Worm (Caenorhabditis elegans): ENCODE results near the gene emb-5.
A peak's percentile ranks its signal among the peaks of the same experiment; 100 is the strongest.

The emb-5 gene

DNA sequence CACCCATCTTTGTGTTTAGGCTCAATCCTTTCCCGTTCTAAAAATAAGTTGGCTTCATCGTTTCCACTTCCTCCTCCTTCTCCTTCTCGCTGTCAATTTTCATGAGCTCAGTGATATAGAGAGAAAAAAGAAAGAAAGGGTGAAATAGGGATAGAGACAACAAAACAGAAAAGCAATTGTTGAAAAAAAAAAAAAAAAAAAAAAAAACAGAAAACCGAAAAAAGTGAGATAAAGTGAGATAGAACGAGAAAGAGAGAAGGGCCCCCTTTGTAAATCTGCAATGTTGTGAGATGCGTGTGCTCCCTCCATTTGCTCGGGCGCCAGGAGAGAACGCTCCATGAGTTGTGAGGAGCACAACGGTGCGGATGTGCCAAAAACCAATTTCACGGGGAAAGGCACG, 3.5 kb upstream of the emb-5 start:
- TF ChIP-seq lin-11 (tag; optimal IDR thresholded peaks at IDR 0.05) (no peak), nhr-11 (tag; optimal IDR thresholded peaks at IDR 0.05) (no peak), crh-2 (tag; optimal IDR thresholded peaks at IDR 0.05) (no peak), elt-1 (tag; optimal IDR thresholded peaks at IDR 0.05) (no peak), ama-1 (optimal IDR thresholded peaks at IDR 0.05) (no peak), mbf-1 (tag; optimal IDR thresholded peaks at IDR 0.05) (no peak), mab-5 (tag; optimal IDR thresholded peaks at IDR 0.05) (no peak), elt-3 (tag; optimal IDR thresholded peaks at IDR 0.05) (no peak), peb-1 (tag; optimal IDR thresholded peaks at IDR 0.05) (no peak), nhr-6 (tag; optimal IDR thresholded peaks at IDR 0.05) (no peak), sma-9 (GFP tag; optimal IDR thresholded peaks at IDR 0.05) (peak; percentile 26), sma-9 (tag; optimal IDR thresholded peaks at IDR 0.05) (no peak), F13H6.1 (tag; optimal IDR thresholded peaks at IDR 0.05) (peak; percentile 29), ZK546.5 (tag; optimal IDR thresholded peaks at IDR 0.05) (no peak), gmeb-1 (tag; optimal IDR thresholded peaks at IDR 0.05) (no peak), nhr-25 (tag; optimal IDR thresholded peaks at IDR 0.05) (no peak), R02D3.7 (tag; optimal IDR thresholded peaks at IDR 0.05) (no peak), mdl-1 (tag; optimal IDR thresholded peaks at IDR 0.05) (no peak), nhr-23 (tag; optimal IDR thresholded peaks at IDR 0.05) (no peak), nhr-129 (tag; optimal IDR thresholded peaks at IDR 0.05) (no peak), aly-2 (tag; optimal IDR thresholded peaks at IDR 0.05) (no peak), unc-55 (GFP tag; optimal IDR thresholded peaks at IDR 0.05) (peak; percentile 54), lsy-2 (tag; optimal IDR thresholded peaks at IDR 0.05) (peak in 1 of 2 experiments; percentile 35), ztf-1 (GFP tag; conservative IDR thresholded peaks at IDR 0.05) (no peak), ceh-82 (tag; optimal IDR thresholded peaks at IDR 0.05) (no peak), dmd-4 (tag; optimal IDR thresholded peaks at IDR 0.05) (no peak), skn-1 (tag; optimal IDR thresholded peaks at IDR 0.05) (no peak), nhr-77 (tag; optimal IDR thresholded peaks at IDR 0.05) (no peak), lin-39 (tag; optimal IDR thresholded peaks at IDR 0.05) (no peak), C34F6.9 (tag; optimal IDR thresholded peaks at IDR 0.05) (peak; percentile 77)

DNA sequence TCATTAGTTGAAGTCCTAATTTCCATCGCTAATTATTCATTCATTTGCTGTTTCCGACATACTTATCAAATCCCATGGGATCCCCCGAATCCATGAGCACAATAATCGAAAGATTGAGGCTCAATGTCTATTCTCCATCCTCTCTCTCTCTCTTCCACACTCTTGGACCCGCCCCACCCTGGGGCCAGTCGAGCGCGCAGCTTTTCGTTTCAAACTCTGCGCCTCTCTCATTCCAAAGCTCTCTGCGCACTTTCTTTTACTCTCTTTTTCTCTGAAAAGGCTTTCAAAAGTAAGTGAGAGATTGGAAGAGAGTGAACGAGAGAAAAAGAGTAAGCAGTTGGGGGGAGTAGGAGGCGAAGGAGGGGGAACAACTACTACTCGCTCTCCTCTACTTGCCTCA, 1.3 kb upstream of the emb-5 start, which contains the start of gene acy-1:
Gene acy-1 (plus strand): TSS at position 346 of the 400 bp plus-strand sequence.
- TF ChIP-seq sma-3 (GFP tag; optimal IDR thresholded peaks at IDR 0.05) (no peak), ztf-1 (GFP tag; conservative IDR thresholded peaks at IDR 0.05) (no peak), lin-11 (tag; optimal IDR thresholded peaks at IDR 0.05) (peak; percentile 67), unc-62 (GFP tag; optimal IDR thresholded peaks at IDR 0.05) (no peak), nhr-77 (tag; optimal IDR thresholded peaks at IDR 0.05) (no peak), nhr-6 (tag; optimal IDR thresholded peaks at IDR 0.05) (peak; percentile 45), ceh-82 (tag; optimal IDR thresholded peaks at IDR 0.05) (no peak), peb-1 (tag; optimal IDR thresholded peaks at IDR 0.05) (no peak), C34F6.9 (tag; optimal IDR thresholded peaks at IDR 0.05) (peak; percentile 95), elt-1 (tag; optimal IDR thresholded peaks at IDR 0.05) (no peak), R02D3.7 (tag; optimal IDR thresholded peaks at IDR 0.05) (no peak), sem-4 (tag; optimal IDR thresholded peaks at IDR 0.05) (peak; percentile 81), nhr-237 (tag; optimal IDR thresholded peaks at IDR 0.05) (no peak), Y55F3AM.14 (GFP tag; optimal IDR thresholded peaks at IDR 0.05) (peak; percentile 27), ztf-4 (tag; optimal IDR thresholded peaks at IDR 0.05) (peak; percentile 56), fos-1 (tag; optimal IDR thresholded peaks at IDR 0.05) (peak; percentile 57), nhr-10 (tag; optimal IDR thresholded peaks at IDR 0.05) (no peak), nhr-129 (tag; optimal IDR thresholded peaks at IDR 0.05) (peak; percentile 84), lin-39 (tag; optimal IDR thresholded peaks at IDR 0.05) (no peak), elt-3 (tag; optimal IDR thresholded peaks at IDR 0.05) (no peak), mab-5 (tag; optimal IDR thresholded peaks at IDR 0.05) (peak; percentile 88), gmeb-1 (tag; optimal IDR thresholded peaks at IDR 0.05) (peak; percentile 17), zag-1 (tag; optimal IDR thresholded peaks at IDR 0.05) (peak; percentile 77), unc-39 (tag; optimal IDR thresholded peaks at IDR 0.05) (no peak), unc-55 (GFP tag; optimal IDR thresholded peaks at IDR 0.05) (peak; percentile 95), dmd-4 (tag; optimal IDR thresholded peaks at IDR 0.05) (no peak), nhr-23 (tag; optimal IDR thresholded peaks at IDR 0.05) (no peak), mdl-1 (tag; optimal IDR thresholded peaks at IDR 0.05) (peak in 1 of 2 experiments; percentile 34), egl-27 (tag; optimal IDR thresholded peaks at IDR 0.05) (peak; percentile 47), lin-13 (GFP tag; optimal IDR thresholded peaks at IDR 0.05) (peak; percentile 81), crh-2 (tag; optimal IDR thresholded peaks at IDR 0.05) (peak; percentile 79), ama-1 (optimal IDR thresholded peaks at IDR 0.05) (no peak), alr-1 (tag; optimal IDR thresholded peaks at IDR 0.05) (no peak), nhr-11 (tag; optimal IDR thresholded peaks at IDR 0.05) (no peak), ztf-11 (tag; optimal IDR thresholded peaks at IDR 0.05) (no peak), F13H6.1 (tag; optimal IDR thresholded peaks at IDR 0.05) (peak; percentile 89), sma-9 (GFP tag; optimal IDR thresholded peaks at IDR 0.05) (peak; percentile 67), sma-9 (tag; optimal IDR thresholded peaks at IDR 0.05) (no peak), skn-1 (tag; optimal IDR thresholded peaks at IDR 0.05) (no peak), lsy-2 (tag; optimal IDR thresholded peaks at IDR 0.05) (peak; percentile 64 to 87)
